Worm (Caenorhabditis elegans): Measurements from ENCODE around the gene Y43F8B.11.

DNA sequence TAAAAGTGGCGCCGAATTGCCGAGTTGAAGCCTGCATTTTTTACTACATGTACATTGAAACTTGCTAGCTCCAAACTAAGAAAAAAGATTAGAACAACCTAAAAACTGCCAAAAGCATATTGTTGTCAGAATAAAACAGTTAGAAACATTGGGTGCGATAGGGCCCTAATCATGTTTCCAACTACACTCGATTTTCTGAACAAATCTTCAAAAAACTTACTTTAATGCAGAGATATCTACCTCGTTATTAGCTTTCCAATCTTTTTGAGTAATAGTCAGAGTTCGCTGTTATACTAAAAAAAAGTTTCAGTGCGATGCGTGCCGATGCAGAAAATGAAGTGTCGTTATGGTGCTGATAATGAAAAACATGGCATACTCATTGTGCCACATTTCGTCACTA, 14.8 kb upstream of the Y43F8B.11 start, which contains the start of the genes Y43F8B.13 and Y43F8B.14:
- no peak for TF ChIP-seq pqm-1 (tag; optimal IDR thresholded peaks at IDR 0.05)
- no peak for TF ChIP-seq elt-2 (tag; optimal IDR thresholded peaks at IDR 0.05)
- no peak for TF ChIP-seq tbx-2 (tag; optimal IDR thresholded peaks at IDR 0.05)
- TF ChIP-seq ama-1 (optimal IDR thresholded peaks at IDR 0.05) = no peak
- no peak for TF ChIP-seq ceh-31 (tag; optimal IDR thresholded peaks at IDR 0.05)
- no peak for TF ChIP-seq npax-4 (tag; optimal IDR thresholded peaks at IDR 0.05)
- TF ChIP-seq unc-86 (tag; optimal IDR thresholded peaks at IDR 0.05) = no peak
- TF ChIP-seq rnt-1 (tag; optimal IDR thresholded peaks at IDR 0.05) = no peak
- no peak for TF ChIP-seq zip-5 (tag; optimal IDR thresholded peaks at IDR 0.05)
- no peak for TF ChIP-seq fkh-10 (GFP tag; optimal IDR thresholded peaks at IDR 0.05)
- no peak for TF ChIP-seq ceh-34 (tag; optimal IDR thresholded peaks at IDR 0.05)
- no peak for TF ChIP-seq pha-4 (tag; optimal IDR thresholded peaks at IDR 0.05)

Measured in whole organism, late embryonic.